Fruit fly (Drosophila melanogaster): ENCODE results near the gene CG1958.

CG1958 gene

DNA sequence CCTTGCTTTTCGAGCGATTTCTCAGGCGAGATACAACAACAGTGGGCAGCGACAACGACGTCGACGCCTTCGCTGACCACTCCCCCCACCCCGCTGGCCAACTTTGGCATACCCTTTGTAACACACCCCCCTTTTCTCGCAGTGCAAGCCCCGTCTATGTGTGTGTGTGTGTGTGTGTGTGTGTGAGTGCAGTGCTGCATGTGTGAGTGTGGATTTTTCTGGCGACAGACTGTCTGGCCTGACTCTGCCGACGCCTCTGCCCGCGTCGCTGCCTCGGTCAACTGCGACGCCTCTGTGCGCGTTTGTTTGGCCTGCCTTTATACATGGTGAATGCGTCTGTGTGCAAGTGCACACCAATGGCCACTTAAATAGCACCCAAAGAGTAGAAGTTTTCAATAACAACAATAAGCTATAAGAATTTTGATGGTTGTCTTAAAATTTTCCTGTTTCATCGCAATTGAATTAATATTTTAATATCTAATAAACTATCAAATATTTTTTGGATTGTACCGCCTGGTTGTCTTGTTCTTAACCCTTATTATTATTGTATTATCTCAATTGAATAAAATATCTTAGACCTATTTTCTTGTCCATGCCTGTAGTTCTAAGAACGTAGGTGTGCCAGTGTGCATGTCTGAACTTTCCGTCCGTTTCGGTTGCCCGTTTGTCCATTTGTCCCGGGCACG lies 27.3 kb downstream of the CG1958 start (continued):
- TF ChIP-seq CG2712 (tag; optimal IDR thresholded peaks at IDR 0.05) (peak; percentile 98), yki (optimal IDR thresholded peaks at IDR 0.05) (no peak), Gug (GFP tag; IDR thresholded peaks at IDR 0.05) (no peak; the same call in 3 of the 4 replicates), CG2116 (GFP tag; optimal IDR thresholded peaks at IDR 0.05) (peak; percentile 57), danr (GFP tag; IDR thresholded peaks at IDR 0.05) (peak; percentile 40; the same call in 1 of the 2 replicates), Eip74EF (GFP tag; optimal IDR thresholded peaks at IDR 0.05) (peak in 1 of 2 experiments; percentile 96), HmgD (GFP tag; optimal IDR thresholded peaks at IDR 0.05) (no peak), CG4854 (GFP tag; optimal IDR thresholded peaks at IDR 0.05) (peak; percentile 35), CG42726 (GFP tag; IDR thresholded peaks at IDR 0.05; ENCODE audit: partially characterized antibody) (no peak), CG11504 (tag; optimal IDR thresholded peaks at IDR 0.05) (peak; percentile 93), PHDP (tag; optimal IDR thresholded peaks at IDR 0.05) (peak; percentile 93), CG3065 (GFP tag; optimal IDR thresholded peaks at IDR 0.05) (peak; percentile 38), Six4 (GFP tag; optimal IDR thresholded peaks at IDR 0.05) (peak; percentile 83), maf-S (GFP tag; optimal IDR thresholded peaks at IDR 0.05) (no peak), CG2202 (tag; optimal IDR thresholded peaks at IDR 0.05) (peak; percentile 90), CG4730 (GFP tag; IDR thresholded peaks at IDR 0.05) (peak; percentile 52), gt (GFP tag; IDR thresholded peaks at IDR 0.05) (peak; percentile 69), hb (GFP tag; IDR thresholded peaks at IDR 0.05; ENCODE audit: partially characterized antibody) (no peak), cad (GFP tag; optimal IDR thresholded peaks at IDR 0.05) (no peak), fru (optimal IDR thresholded peaks at IDR 0.05) (no peak), CG7987 (GFP tag; optimal IDR thresholded peaks at IDR 0.05) (peak; percentile 46), CG12744 (GFP tag; optimal IDR thresholded peaks at IDR 0.05) (no peak), Ets65A (GFP tag) (peak; percentile 82), knrl (GFP tag; IDR thresholded peaks at IDR 0.05; ENCODE audit: partially characterized antibody) (no peak), dpn (GFP tag; optimal IDR thresholded peaks at IDR 0.05) (peak in 1 of 2 experiments; percentile 74), CG15073 (GFP tag; optimal IDR thresholded peaks at IDR 0.05) (peak; percentile 58), Hand (GFP tag; optimal IDR thresholded peaks at IDR 0.05) (peak; percentile 63), CG9609 (GFP tag; optimal IDR thresholded peaks at IDR 0.05) (no peak), Max (GFP tag; optimal IDR thresholded peaks at IDR 0.05) (peak; percentile 82), CG7839 (tag; optimal IDR thresholded peaks at IDR 0.05) (peak; percentile 93), CG7556 (GFP tag; optimal IDR thresholded peaks at IDR 0.05) (peak; percentile 92), E2f1 (GFP tag; IDR thresholded peaks at IDR 0.05) (peak; percentile 76), sna (GFP tag; IDR thresholded peaks at IDR 0.05; ENCODE audit: partially characterized antibody) (no peak), HLH4C (GFP tag; IDR thresholded peaks at IDR 0.05; ENCODE audit: partially characterized antibody) (no peak), p53 (GFP tag; optimal IDR thresholded peaks at IDR 0.05) (no peak), CG17359 (tag; optimal IDR thresholded peaks at IDR 0.05) (peak; percentile 93), wdn (GFP tag; IDR thresholded peaks at IDR 0.05) (no peak), CG3407 (GFP tag; optimal IDR thresholded peaks at IDR 0.05) (peak; percentile 93), Hmr (GFP tag; optimal IDR thresholded peaks at IDR 0.05) (peak; percentile 80), CG15514 (GFP tag; optimal IDR thresholded peaks at IDR 0.05) (peak; percentile 54), C15 (GFP tag; IDR thresholded peaks at IDR 0.05) (0 out of 3 replicates have a peak, but pooled peaks have one; percentile 9), slou (GFP tag; optimal IDR thresholded peaks at IDR 0.05) (peak; percentile 31), CG15269 (tag; optimal IDR thresholded peaks at IDR 0.05) (peak; percentile 88), CG14014 (GFP tag; IDR thresholded peaks at IDR 0.05) (peak; percentile 78), Drgx (GFP tag; IDR thresholded peaks at IDR 0.05) (peak; percentile 82), Doc2 (GFP tag; IDR thresholded peaks at IDR 0.05) (0 out of 2 replicates have a peak, but pooled peaks have one; percentile 34), Chrac-16 (GFP tag; optimal IDR thresholded peaks at IDR 0.05) (peak; percentile 54), CG2199 (GFP tag; IDR thresholded peaks at IDR 0.05) (no peak), Fer1 (GFP tag; optimal IDR thresholded peaks at IDR 0.05) (peak; percentile 92), pho (GFP tag; optimal IDR thresholded peaks at IDR 0.05) (no peak)

All from whole organism, embryonic.